Worm (Caenorhabditis elegans): ENCODE results near the gene T25D10.4.

- no peak for TF ChIP-seq mdl-1 (tag; optimal IDR thresholded peaks at IDR 0.05)
- TF ChIP-seq skn-1 (tag; optimal IDR thresholded peaks at IDR 0.05), result no peak
- no peak for TF ChIP-seq lin-13 (GFP tag; optimal IDR thresholded peaks at IDR 0.05)
- TF ChIP-seq unc-39 (tag; optimal IDR thresholded peaks at IDR 0.05), result no peak
Measured at ce11 chrII:6358905-6359304, 51.2 kb downstream of the T25D10.4 start, which contains the start of gene C32D5.12.
